Worm (Caenorhabditis elegans): Measurements from ENCODE around the gene der-2.

Gene der-2

DNA sequence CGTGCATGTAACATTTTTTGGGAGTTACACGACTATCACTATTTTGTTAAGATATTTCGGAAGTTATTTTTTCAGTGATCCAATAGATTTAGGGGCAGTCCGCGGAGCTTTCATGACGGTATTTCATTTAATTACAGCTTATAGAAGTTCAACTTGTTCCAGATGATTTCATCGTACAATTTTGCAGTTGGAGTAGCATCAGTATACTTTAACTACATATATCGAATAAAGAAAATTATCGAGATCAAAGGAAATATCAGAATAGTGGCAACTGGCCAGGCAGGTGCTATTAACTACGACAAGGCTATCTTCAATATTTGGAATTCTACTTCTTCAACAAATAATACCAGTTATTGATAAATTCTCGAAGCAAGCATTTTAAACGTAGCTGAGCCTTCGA lies 44.4 kb downstream of the der-2 start (continued):
- TF ChIP-seq F39B2.1 (GFP tag; IDR thresholded peaks at IDR 0.05) = peak; percentile 59; the same call in 1 of the 2 replicates
- TF ChIP-seq sea-2 (GFP tag; IDR thresholded peaks at IDR 0.05) = no peak
- no peak for TF ChIP-seq zim-3 (tag; optimal IDR thresholded peaks at IDR 0.05)
- TF ChIP-seq athp-1 (tag; optimal IDR thresholded peaks at IDR 0.05) = peak; percentile 71
- TF ChIP-seq lsl-1 (GFP tag; optimal IDR thresholded peaks at IDR 0.05) = peak; percentile 29
- TF ChIP-seq F33H1.4 (GFP tag; IDR thresholded peaks at IDR 0.05) = peak; percentile 49
- TF ChIP-seq attf-3 (GFP tag; conservative IDR thresholded peaks at IDR 0.05) = no peak
- peak; percentile 8 for TF ChIP-seq F52B5.7 (tag; optimal IDR thresholded peaks at IDR 0.05)
- TF ChIP-seq F55B11.4 (tag; optimal IDR thresholded peaks at IDR 0.05; ENCODE audit: borderline replicate concordance, insufficient read depth) = no peak
- TF ChIP-seq cebp-1 (GFP tag; IDR thresholded peaks at IDR 0.05) = no peak
- peak; percentile 54 for TF ChIP-seq cebp-1 (tag; optimal IDR thresholded peaks at IDR 0.05)
- peak; percentile 32 for TF ChIP-seq ztf-18 (tag; optimal IDR thresholded peaks at IDR 0.05)
- TF ChIP-seq lsy-27 (tag; optimal IDR thresholded peaks at IDR 0.05; ENCODE audit: borderline replicate concordance, insufficient read depth) = no peak
- peak; percentile 66 for TF ChIP-seq tlf-1 (GFP tag; optimal IDR thresholded peaks at IDR 0.05)
- TF ChIP-seq ZK185.1 (tag; optimal IDR thresholded peaks at IDR 0.05; ENCODE audit: poor library complexity, severe bottlenecking) = no peak
- TF ChIP-seq C17E4.6 (GFP tag; IDR thresholded peaks at IDR 0.05) = no peak
- no peak for TF ChIP-seq T26A5.8 (tag; optimal IDR thresholded peaks at IDR 0.05)
- TF ChIP-seq ccch-3 (GFP tag; optimal IDR thresholded peaks at IDR 0.05) = no peak
- no peak for TF ChIP-seq let-607 (tag; optimal IDR thresholded peaks at IDR 0.05)
- TF ChIP-seq Y53F4B.3 (GFP tag; IDR thresholded peaks at IDR 0.05) = no peak
- TF ChIP-seq madf-8 (GFP tag; conservative IDR thresholded peaks at IDR 0.05) = no peak
- no peak for TF ChIP-seq dpff-1 (tag; optimal IDR thresholded peaks at IDR 0.05)
- 0 out of 2 replicates have a peak, but pooled peaks have one; percentile 54 for TF ChIP-seq nfya-2 (GFP tag; IDR thresholded peaks at IDR 0.05)
- TF ChIP-seq bed-1 (GFP tag; IDR thresholded peaks at IDR 0.05) = no peak
- TF ChIP-seq fkh-3 (tag; optimal IDR thresholded peaks at IDR 0.05) = no peak
- TF ChIP-seq nhr-27 (tag; optimal IDR thresholded peaks at IDR 0.05) = no peak
- no peak for TF ChIP-seq cebp-2 (GFP tag; IDR thresholded peaks at IDR 0.05)
- TF ChIP-seq egl-44 (GFP tag; IDR thresholded peaks at IDR 0.05) = no peak
- no peak for TF ChIP-seq lin-35 (GFP tag; optimal IDR thresholded peaks at IDR 0.05)
- peak; percentile 11 for TF ChIP-seq snpc-1.3 (tag; optimal IDR thresholded peaks at IDR 0.05; ENCODE audit: insufficient read depth)
- no peak for TF ChIP-seq bed-2 (GFP tag; IDR thresholded peaks at IDR 0.05)
- no peak for TF ChIP-seq egrh-3 (GFP tag; IDR thresholded peaks at IDR 0.05)
- no peak for TF ChIP-seq xnd-1 (tag; optimal IDR thresholded peaks at IDR 0.05)
- TF ChIP-seq F37B4.10 (GFP tag; IDR thresholded peaks at IDR 0.05) = no peak
- no peak for TF ChIP-seq unc-130 (GFP tag; optimal IDR thresholded peaks at IDR 0.05)
- no peak for TF ChIP-seq mel-28 (tag; optimal IDR thresholded peaks at IDR 0.05; ENCODE audit: borderline replicate concordance)
- TF ChIP-seq aptf-3 (GFP tag; IDR thresholded peaks at IDR 0.05) = 0 out of 2 replicates have a peak, but pooled peaks have one; percentile 10
- peak; percentile 45; the same call in 1 of the 2 replicates for TF ChIP-seq Y56A3A.18 (GFP tag; IDR thresholded peaks at IDR 0.05)
- TF ChIP-seq ets-4 (GFP tag; optimal IDR thresholded peaks at IDR 0.05) = no peak
- TF ChIP-seq F49E8.2 (tag; optimal IDR thresholded peaks at IDR 0.05; ENCODE audit: insufficient read depth) = peak; percentile 51
- TF ChIP-seq zfh-2 (GFP tag; conservative IDR thresholded peaks at IDR 0.05) = no peak
- peak; percentile 35 for TF ChIP-seq tbp1 (GFP tag; optimal IDR thresholded peaks at IDR 0.05)
- no peak for TF ChIP-seq akir-1 (GFP tag; optimal IDR thresholded peaks at IDR 0.05)
- TF ChIP-seq die-1 (tag; optimal IDR thresholded peaks at IDR 0.05) = peak; percentile 3
- peak; percentile 56; the same call in 1 of the 2 replicates for TF ChIP-seq attf-6 (GFP tag; IDR thresholded peaks at IDR 0.05)
- TF ChIP-seq hmg-1.2 (GFP tag; IDR thresholded peaks at IDR 0.05) = peak; percentile 11; the same call in 1 of the 2 replicates
- TF ChIP-seq B0336.3 (GFP tag; IDR thresholded peaks at IDR 0.05) = peak; percentile 82
- TF ChIP-seq unc-62 (GFP tag; optimal IDR thresholded peaks at IDR 0.05) = no peak
